Worm (Caenorhabditis elegans) whole organism, L4 larva: Measurements from ENCODE around the gene glr-7.

Source experiments
- F49E8.2 ChIP-seq: sonication (generic microtip); optimal IDR thresholded peaks from 2 replicates; lab custom pipeline; 2016; ENCODE audit warnings: missing compliant biosample characterization, mild to moderate bottlenecking, missing genetic modification characterization, borderline replicate concordance
- R02D3.7 ChIP-seq: fragments of 150-350 bp; sonication (generic microtip); optimal IDR thresholded peaks from 3 replicates; lab custom pipeline; 2014; ENCODE audit warnings: missing biosample characterization, missing genetic modification characterization
- Y5F2A.4 ChIP-seq: fragments of 200-800 bp; sonication (Bioruptor generic); optimal IDR thresholded peaks from 2 replicates; lab custom pipeline; 2018; ENCODE audit warnings: mild to moderate bottlenecking, missing genetic modification characterization, missing compliant biosample characterization
- ama-1 ChIP-seq: fragments of 150-350 bp; optimal IDR thresholded peaks from 2 replicates; lab custom pipeline; 2014; ENCODE audit warnings: inconsistent platforms, mixed read lengths
- attf-4 ChIP-seq: sonication (generic microtip); optimal IDR thresholded peaks from 3 replicates; lab custom pipeline; 2017; ENCODE audit warnings: missing biosample characterization, missing genetic modification characterization
- daf-19 ChIP-seq: fragments of 200-800 bp; sonication (Bioruptor generic); conservative IDR thresholded peaks from 2 replicates; pipeline ENCODE4 v1.3.6; 2022; ENCODE audit warnings: missing genetic modification characterization, missing compliant biosample characterization
- dmd-6 ChIP-seq: fragments of 200-800 bp; sonication (Bioruptor generic); IDR thresholded peaks from 2 replicates; pipeline ENCODE4 v1.3.6; 2022; ENCODE audit warnings: missing genetic modification reagents, missing genetic modification characterization, missing compliant biosample characterization
- fos-1 ChIP-seq: fragments of 150-350 bp; optimal IDR thresholded peaks from 2 replicates; lab custom pipeline; 2014; ENCODE audit warnings: missing biosample characterization, missing genetic modification characterization
- hif-1 ChIP-seq, 2 experiments: sonication (generic microtip); optimal IDR thresholded peaks; 2 replicates each; lab custom pipeline; 2016 to 2017; ENCODE audit warnings: missing compliant biosample characterization in 2 of 2, missing genetic modification characterization in 2 of 2, missing genetic modification reagents in 2 of 2, missing genotype in 2 of 2, mild to moderate bottlenecking in 1 of 2
- hlh-11 ChIP-seq: fragments of 200-800 bp; sonication (Bioruptor generic); optimal IDR thresholded peaks from 2 replicates; lab custom pipeline; 2018; ENCODE audit warnings: mild to moderate bottlenecking, missing genetic modification characterization, missing compliant biosample characterization
- jun-1 ChIP-seq: fragments of 150-350 bp; optimal IDR thresholded peaks from 2 replicates; lab custom pipeline; 2014; ENCODE audit warnings: missing biosample characterization, missing genetic modification reagents, missing genetic modification characterization
- lim-7 ChIP-seq: fragments of 200-800 bp; sonication (Bioruptor generic); IDR thresholded peaks from 2 replicates; pipeline ENCODE4 v1.3.6; 2022; ENCODE audit warnings: missing genetic modification characterization, missing compliant biosample characterization
- lin-1 ChIP-seq: fragments of 200-800 bp; sonication (Bioruptor generic); IDR thresholded peaks from 2 replicates; pipeline ENCODE4 v1.3.6; 2022; ENCODE audit warnings: missing genetic modification reagents, missing genetic modification characterization, missing compliant biosample characterization
- lin-13 ChIP-seq: fragments of 150-350 bp; optimal IDR thresholded peaks from 2 replicates; lab custom pipeline; 2014; ENCODE audit warnings: missing biosample characterization, missing genetic modification reagents, missing genetic modification characterization
- lin-15B ChIP-seq: fragments of 150-350 bp; sonication (generic microtip); optimal IDR thresholded peaks from 3 replicates; lab custom pipeline; 2014; ENCODE audit warnings: missing biosample characterization, missing genetic modification characterization
- lin-29 ChIP-seq: fragments of 200-800 bp; sonication (Bioruptor generic); IDR thresholded peaks from 2 replicates; pipeline ENCODE4 v1.3.6; 2022; ENCODE audit warnings: missing genetic modification reagents, missing genetic modification characterization, missing compliant biosample characterization
- lin-38 ChIP-seq: fragments of 200-800 bp; sonication (Bioruptor generic); IDR thresholded peaks from 2 replicates; pipeline ENCODE4 v1.3.6; 2022; ENCODE audit warnings: missing genetic modification reagents, missing genetic modification characterization, missing compliant biosample characterization
- lir-3 ChIP-seq: sonication (generic microtip); optimal IDR thresholded peaks from 2 replicates; lab custom pipeline; 2016; ENCODE audit warnings: mild to moderate bottlenecking, missing genetic modification characterization, missing compliant biosample characterization
- lsy-2 ChIP-seq, 2 experiments: fragments of 150-350 bp in 1 of 2; sonication (generic microtip) in 1 of 2; optimal IDR thresholded peaks; 2 replicates each; lab custom pipeline; 2014 to 2017; ENCODE audit warnings: missing biosample characterization in 2 of 2, missing genetic modification characterization in 2 of 2
- madf-5 ChIP-seq, 2 experiments: fragments of 200-800 bp; sonication (Bioruptor generic); IDR thresholded peaks; 2 replicates each; pipeline ENCODE4 v1.3.6; 2022; ENCODE audit warnings: missing compliant biosample characterization in 2 of 2, missing genetic modification characterization in 2 of 2
- madf-9 ChIP-seq: fragments of 200-800 bp; sonication (Bioruptor generic); conservative IDR thresholded peaks from 2 replicates; pipeline ENCODE4 v1.3.6; 2022; ENCODE audit warnings: missing genetic modification reagents, missing genetic modification characterization, missing compliant biosample characterization
- mxl-2 ChIP-seq: fragments of 200-800 bp; sonication (Bioruptor generic); conservative IDR thresholded peaks from 2 replicates; pipeline ENCODE4 v1.3.6; 2022; ENCODE audit warnings: missing genetic modification reagents, missing genetic modification characterization, missing compliant biosample characterization
- mxl-3 ChIP-seq: fragments of 200-800 bp; sonication (Bioruptor generic); optimal IDR thresholded peaks from 2 replicates; lab custom pipeline; 2018; ENCODE audit warnings: mild to moderate bottlenecking, missing genetic modification characterization, missing compliant biosample characterization
- nhr-25 ChIP-seq: sonication (generic microtip); optimal IDR thresholded peaks from 2 replicates; lab custom pipeline; 2017; ENCODE audit warnings: missing genetic modification characterization, mild to moderate bottlenecking, missing compliant biosample characterization, antibody characterized with exemption, moderate library complexity, borderline replicate concordance; ENCODE audit not compliant: insufficient read depth
- nhr-28 ChIP-seq: fragments of 150-350 bp; optimal IDR thresholded peaks from 2 replicates; lab custom pipeline; 2014; ENCODE audit warnings: missing biosample characterization, missing genetic modification characterization
- nhr-77 ChIP-seq: fragments of 150-350 bp; optimal IDR thresholded peaks from 2 replicates; lab custom pipeline; 2014; ENCODE audit warnings: missing biosample characterization, missing genetic modification characterization
- saeg-2 ChIP-seq: fragments of 200-800 bp; sonication (Bioruptor generic); IDR thresholded peaks from 2 replicates; pipeline ENCODE4 v1.3.6; 2022; ENCODE audit warnings: missing genetic modification reagents, missing genetic modification characterization, missing compliant biosample characterization
- sdz-12 ChIP-seq: fragments of 200-800 bp; sonication (Bioruptor generic); optimal IDR thresholded peaks from 2 replicates; lab custom pipeline; 2018; ENCODE audit warnings: mild to moderate bottlenecking, missing genetic modification characterization, missing compliant biosample characterization
- set-16 ChIP-seq: fragments of 200-800 bp; sonication (Bioruptor generic); IDR thresholded peaks from 2 replicates; pipeline ENCODE4 v1.3.6; 2022; ENCODE audit warnings: missing genetic modification reagents, missing genetic modification characterization, missing compliant biosample characterization
- skn-1 ChIP-seq: fragments of 150-350 bp; optimal IDR thresholded peaks from 2 replicates; lab custom pipeline; 2014; ENCODE audit warnings: missing biosample characterization, missing genetic modification characterization
- unc-130 ChIP-seq: sonication (generic microtip); optimal IDR thresholded peaks from 2 replicates; lab custom pipeline; 2016; ENCODE audit warnings: missing genetic modification reagents, missing genetic modification characterization, missing compliant biosample characterization
- unc-39 ChIP-seq: sonication (generic microtip); optimal IDR thresholded peaks from 2 replicates; lab custom pipeline; 2017; ENCODE audit warnings: missing biosample characterization, missing genetic modification characterization
- vab-7 ChIP-seq: fragments of 200-800 bp; sonication (Bioruptor generic); IDR thresholded peaks from 2 replicates; pipeline ENCODE4 v1.3.6; 2022; ENCODE audit warnings: missing genetic modification reagents, missing genetic modification characterization, missing compliant biosample characterization
- zag-1 ChIP-seq: fragments of 150-350 bp; optimal IDR thresholded peaks from 2 replicates; lab custom pipeline; 2014; ENCODE audit warnings: missing biosample characterization, missing genetic modification characterization
- zfp-2 ChIP-seq: sonication (generic microtip); optimal IDR thresholded peaks from 2 replicates; lab custom pipeline; 2016; ENCODE audit warnings: mild to moderate bottlenecking, missing genetic modification characterization, missing compliant biosample characterization
- zip-2 ChIP-seq: fragments of 150-350 bp; optimal IDR thresholded peaks from 2 replicates; lab custom pipeline; 2014; ENCODE audit warnings: missing biosample characterization, missing genetic modification characterization
- ztf-7 ChIP-seq: fragments of 150-350 bp; optimal IDR thresholded peaks from 2 replicates; lab custom pipeline; 2014; ENCODE audit warnings: missing biosample characterization, missing genetic modification characterization

Gene glr-7

DNA sequence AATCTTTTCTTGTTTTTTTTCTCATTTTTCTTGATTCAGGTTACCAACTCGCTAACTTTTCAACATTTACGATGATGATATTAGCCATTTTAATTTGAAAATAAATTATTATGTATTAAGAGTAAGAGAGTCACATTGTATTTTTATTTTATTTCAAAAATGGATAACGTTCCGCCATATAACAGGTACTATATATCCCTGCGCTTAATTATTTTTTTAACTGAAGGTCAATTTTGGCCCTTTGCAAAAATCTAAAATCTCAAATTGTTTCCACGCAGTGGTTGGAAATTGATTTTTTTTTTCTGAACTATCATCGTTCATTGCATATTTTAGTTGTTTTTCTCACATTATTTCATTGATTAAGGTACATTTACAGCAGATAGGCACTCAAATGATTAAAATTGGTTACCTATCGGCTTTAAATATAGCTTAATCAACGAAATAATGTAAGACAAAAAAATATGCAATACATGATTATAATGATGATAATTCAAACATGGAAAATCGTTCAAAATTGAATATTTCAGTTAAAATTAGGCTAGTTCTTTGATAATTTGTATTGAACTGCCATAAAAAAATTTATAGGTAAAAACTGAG, 54.9 kb downstream of the glr-7 start (continued):
- TF ChIP-seq jun-1 (tag; lab: Kevin White, UChicago) (peak; percentile 94), lsy-2 (tag; optimal IDR thresholded peaks at IDR 0.05; lab: Kevin White, UChicago) (peak; percentile 87 to 95), R02D3.7 (tag; lab: Kevin White, UChicago) (no peak), fos-1 (tag; lab: Kevin White, UChicago) (peak; percentile 63), lin-1 (GFP tag; lab: Robert Waterston, UW) (peak; percentile 70; the same call in 1 of the 2 replicates), nhr-28 (tag; lab: Kevin White, UChicago) (peak; percentile 82), saeg-2 (GFP tag; lab: Robert Waterston, UW) (peak; percentile 73; the same call in 1 of the 2 replicates), unc-39 (no peak), Y5F2A.4 (GFP tag; lab: Kevin White, UChicago) (no peak), F49E8.2 (tag; lab: Kevin White, UChicago) (no peak), dmd-6 (peak; percentile 85), mxl-3 (GFP tag; lab: Kevin White, UChicago) (peak; percentile 30), sdz-12 (GFP tag; lab: Kevin White, UChicago) (no peak), lin-15B (tag; lab: Kevin White, UChicago) (peak; percentile 10), lin-38 (peak; percentile 74), skn-1 (tag; lab: Kevin White, UChicago) (no peak), unc-130 (GFP tag; lab: Kevin White, UChicago) (no peak), madf-5 (GFP tag; IDR thresholded peaks at IDR 0.05; lab: Robert Waterston, UW) (no peak), lim-7 (GFP tag; lab: Robert Waterston, UW) (no peak), mxl-2 (no peak), hif-1 (tag; optimal IDR thresholded peaks at IDR 0.05; lab: Kevin White, UChicago) (peak; percentile 33 to 50), ama-1 (lab: Kevin White, UChicago) (no peak), nhr-77 (tag; lab: Kevin White, UChicago) (peak; percentile 99), zfp-2 (tag; lab: Kevin White, UChicago) (peak; percentile 64), lin-13 (GFP tag; lab: Kevin White, UChicago) (peak; percentile 63), zag-1 (tag; lab: Kevin White, UChicago) (peak; percentile 74), ztf-7 (tag; lab: Kevin White, UChicago) (peak; percentile 94), hlh-11 (peak; percentile 89), lin-29 (peak; percentile 81), vab-7 (GFP tag; lab: Robert Waterston, UW) (peak; percentile 83), set-16 (GFP tag; lab: Robert Waterston, UW) (no peak), madf-9 (GFP tag; lab: Robert Waterston, UW) (peak; percentile 87), zip-2 (tag; lab: Kevin White, UChicago) (peak; percentile 91), nhr-25 (tag; lab: Kevin White, UChicago) (peak; percentile 13), daf-19 (GFP tag; lab: Robert Waterston, UW) (peak; percentile 71; the same call in 1 of the 2 replicates), lir-3 (tag; lab: Kevin White, UChicago) (peak; percentile 67), attf-4 (tag; lab: Kevin White, UChicago) (no peak)
